Fruit fly (Drosophila melanogaster): Measurements from ENCODE around the gene amd.

DNA sequence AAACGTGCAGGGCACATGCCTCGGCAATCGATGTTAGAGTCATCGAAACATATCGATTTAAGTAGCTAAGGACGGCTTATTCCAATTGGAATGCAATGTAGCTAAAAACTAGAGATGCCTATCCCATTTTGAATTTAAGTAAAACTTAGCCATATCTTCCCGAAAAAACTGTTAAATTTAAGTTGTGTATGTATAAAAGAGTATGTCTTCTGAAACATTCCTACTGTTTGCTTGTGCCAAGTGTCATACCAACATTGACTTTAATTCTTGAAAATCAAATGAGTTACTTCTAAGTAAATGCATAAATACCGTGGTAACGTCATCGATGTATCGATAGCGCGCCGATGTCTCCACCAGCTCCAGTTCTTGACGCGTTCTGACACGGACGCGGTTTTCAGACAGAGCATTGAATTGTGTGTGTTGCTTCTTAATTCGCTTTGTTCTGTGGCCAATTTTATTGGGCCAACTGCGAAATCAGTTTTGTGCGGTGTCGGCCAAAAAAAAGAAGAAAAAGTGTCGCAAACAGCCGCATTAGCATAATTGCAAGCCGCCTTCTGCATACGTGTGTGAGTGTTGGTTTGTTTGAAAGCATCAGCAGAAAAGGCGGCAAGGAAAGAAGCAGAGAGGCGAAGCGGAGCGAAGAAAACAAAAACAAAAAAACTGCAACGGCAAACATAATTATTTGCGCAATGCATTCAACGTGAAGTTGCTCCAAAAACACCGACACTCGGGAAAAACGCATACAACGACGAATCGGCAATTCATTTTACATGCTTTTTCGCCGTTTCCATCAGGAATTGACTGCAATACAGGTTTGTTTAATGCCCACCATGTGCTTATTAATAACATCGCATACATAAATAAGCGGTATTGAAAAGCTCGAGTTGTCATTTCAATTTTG lies 23.8 kb downstream of the amd start, which contains the start of gene brat:
- TF ChIP-seq sv (GFP tag; optimal IDR thresholded peaks at IDR 0.05) (peak; percentile 59), CG9705 (GFP tag; optimal IDR thresholded peaks at IDR 0.05) (no peak), usp (GFP tag; optimal IDR thresholded peaks at IDR 0.05) (no peak), brk (GFP tag; optimal IDR thresholded peaks at IDR 0.05) (no peak), psq (GFP tag; optimal IDR thresholded peaks at IDR 0.05) (peak; percentile 52), CrebA (GFP tag; optimal IDR thresholded peaks at IDR 0.05; ENCODE audit: borderline replicate concordance) (no peak), OdsH (GFP tag; optimal IDR thresholded peaks at IDR 0.05) (peak; percentile 36), Myc (optimal IDR thresholded peaks at IDR 0.05) (peak; percentile 86), Dif (GFP tag; optimal IDR thresholded peaks at IDR 0.05; ENCODE audit: partially characterized antibody) (no peak), Sp1 (GFP tag; optimal IDR thresholded peaks at IDR 0.05) (peak; percentile 45)
